Fruit fly (Drosophila melanogaster) whole organism, embryonic: ENCODE measurements around the gene CG9775.

Experiments
- Atf-2 ChIP-seq: fragments of 200-800 bp; sonication (Bioruptor generic); optimal IDR thresholded peaks from 2 replicates; lab custom pipeline; 2016; ENCODE audit warnings: missing biosample characterization, missing genetic modification characterization
- B-H1 ChIP-seq: fragments of 200-800 bp; sonication (Bioruptor generic); IDR thresholded peaks from 3 replicates; pipeline ENCODE4 v1.3.6; 2022; ENCODE audit warnings: missing biosample characterization, missing genetic modification characterization
- CG11085 ChIP-seq: fragments of 200-800 bp; sonication (Bioruptor generic); IDR thresholded peaks from 2 replicates; pipeline ENCODE4 v1.3.6; 2022; ENCODE audit warnings: missing biosample characterization, missing genetic modification characterization
- CG12659 ChIP-seq: fragments of 200-800 bp; sonication (Bioruptor generic); optimal IDR thresholded peaks from 3 replicates; lab custom pipeline; 2017; ENCODE audit warnings: mild to moderate bottlenecking, missing biosample characterization, missing genetic modification reagents, missing genetic modification characterization
- CG13123 ChIP-seq: fragments of 200-800 bp; sonication (Bioruptor generic); optimal IDR thresholded peaks from 2 replicates; lab custom pipeline; 2016; ENCODE audit warnings: missing biosample characterization, missing genetic modification characterization
- CG14441 ChIP-seq: fragments of 200-800 bp; sonication (Bioruptor generic); IDR thresholded peaks from 2 replicates; pipeline ENCODE4 v1.3.6; 2022; ENCODE audit warnings: missing biosample characterization, missing genetic modification characterization
- CG15011 ChIP-seq: fragments of 200-800 bp; sonication (Bioruptor generic); optimal IDR thresholded peaks from 3 replicates; lab custom pipeline; 2018; ENCODE audit warnings: missing biosample characterization, mild to moderate bottlenecking, missing genetic modification characterization
- CG16779 ChIP-seq: fragments of 200-800 bp; sonication (Bioruptor generic); IDR thresholded peaks from 2 replicates; pipeline ENCODE4 v1.3.6; 2022; ENCODE audit warnings: missing biosample characterization, missing genetic modification characterization
- CG17802 ChIP-seq: fragments of 200-800 bp; sonication (Bioruptor generic); optimal IDR thresholded peaks from 2 replicates; lab custom pipeline; 2018; ENCODE audit warnings: missing biosample characterization, mild to moderate bottlenecking, missing genetic modification characterization, moderate library complexity
- CG30020 ChIP-seq: fragments of 200-800 bp; optimal IDR thresholded peaks from 2 replicates; lab custom pipeline; 2019; ENCODE audit warnings: missing biosample characterization, mild to moderate bottlenecking, missing genetic modification characterization, moderate library complexity
- CG30403 ChIP-seq: fragments of 200-800 bp; sonication (Bioruptor generic); optimal IDR thresholded peaks from 3 replicates; lab custom pipeline; 2016; ENCODE audit warnings: missing biosample characterization, missing genetic modification characterization
- CG31365 ChIP-seq: fragments of 200-800 bp; sonication (Bioruptor generic); optimal IDR thresholded peaks from 2 replicates; lab custom pipeline; 2018; ENCODE audit warnings: missing biosample characterization, mild to moderate bottlenecking, missing genetic modification characterization
- CG4404 ChIP-seq: fragments of 200-800 bp; sonication (Bioruptor generic); IDR thresholded peaks from 2 replicates; pipeline ENCODE4 v1.3.6; 2022; ENCODE audit warnings: missing biosample characterization, missing genetic modification characterization
- CG7271 ChIP-seq: fragments of 200-800 bp; sonication (Bioruptor generic); optimal IDR thresholded peaks from 2 replicates; lab custom pipeline; 2018; ENCODE audit warnings: missing biosample characterization, mild to moderate bottlenecking, missing genetic modification characterization, moderate library complexity
- CG7963 ChIP-seq: fragments of 200-800 bp; sonication (Bioruptor generic); IDR thresholded peaks from 3 replicates; pipeline ENCODE4 v1.3.6; 2022; ENCODE audit warnings: missing biosample characterization, missing genetic modification characterization; ENCODE audit not compliant: partially characterized antibody
- CG8089 ChIP-seq: fragments of 200-800 bp; sonication (Bioruptor generic); optimal IDR thresholded peaks from 3 replicates; lab custom pipeline; 2016; ENCODE audit warnings: missing biosample characterization, missing genetic modification characterization
- Dbx ChIP-seq: fragments of 200-800 bp; sonication (Bioruptor generic); IDR thresholded peaks from 3 replicates; pipeline ENCODE4 v1.3.6; 2022; ENCODE audit warnings: missing biosample characterization, missing genetic modification characterization
- Dip3 ChIP-seq: fragments of 200-800 bp; sonication (Bioruptor generic); optimal IDR thresholded peaks from 3 replicates; lab custom pipeline; 2016; ENCODE audit warnings: missing biosample characterization, missing genetic modification characterization
- E2f2 ChIP-seq: fragments of 200-800 bp; sonication (Bioruptor generic); IDR thresholded peaks from 2 replicates; pipeline ENCODE4 v1.3.6; 2022; ENCODE audit warnings: missing biosample characterization, missing genetic modification characterization
- Ets65A ChIP-seq: fragments of 200-800 bp; sonication (Bioruptor generic); peaks from one replicate; lab custom pipeline; 2016; ENCODE audit warnings: missing biosample characterization, missing genetic modification characterization
- Fer2 ChIP-seq: fragments of 200-800 bp; sonication (Bioruptor generic); optimal IDR thresholded peaks from 2 replicates; lab custom pipeline; 2018; ENCODE audit warnings: missing biosample characterization, mild to moderate bottlenecking, missing genetic modification characterization, moderate library complexity
- Gug ChIP-seq: fragments of 200-800 bp; sonication (Bioruptor generic); IDR thresholded peaks from 4 replicates; pipeline ENCODE4 v1.3.6; 2022; ENCODE audit warnings: missing biosample characterization, missing genetic modification characterization
- HLHmδ ChIP-seq: fragments of 200-800 bp; sonication (Bioruptor generic); optimal IDR thresholded peaks from 2 replicates; lab custom pipeline; 2018; ENCODE audit warnings: missing biosample characterization, mild to moderate bottlenecking, missing genetic modification characterization, moderate library complexity
- Hand ChIP-seq: fragments of 200-800 bp; sonication (Bioruptor generic); optimal IDR thresholded peaks from 2 replicates; lab custom pipeline; 2017; ENCODE audit warnings: mild to moderate bottlenecking, missing biosample characterization, missing genetic modification reagents, missing genetic modification characterization
- Hmr ChIP-seq: fragments of 200-800 bp; sonication (Bioruptor generic); optimal IDR thresholded peaks from 3 replicates; lab custom pipeline; 2017; ENCODE audit warnings: mild to moderate bottlenecking, missing biosample characterization, missing genetic modification reagents, missing genetic modification characterization
- Mad ChIP-seq: fragments of 200-800 bp; sonication (Bioruptor generic); optimal IDR thresholded peaks from 2 replicates; lab custom pipeline; 2016; ENCODE audit warnings: missing biosample characterization, missing genetic modification characterization
- Nf-YC ChIP-seq: fragments of 200-800 bp; optimal IDR thresholded peaks from 3 replicates; lab custom pipeline; 2019; ENCODE audit warnings: missing biosample characterization, mild to moderate bottlenecking, missing genetic modification characterization, moderate library complexity
- PHDP ChIP-seq: fragments of 200-800 bp; sonication (Bioruptor generic); optimal IDR thresholded peaks from 3 replicates; lab custom pipeline; 2018; ENCODE audit warnings: missing biosample characterization, mild to moderate bottlenecking, missing genetic modification characterization, moderate library complexity
- Scr ChIP-seq: fragments of 200-800 bp; sonication (Bioruptor generic); IDR thresholded peaks from 2 replicates; pipeline ENCODE4 v1.3.6; 2022; ENCODE audit warnings: missing biosample characterization, missing genetic modification characterization; ENCODE audit not compliant: partially characterized antibody
- Sin3A ChIP-seq: fragments of >200 bp; optimal IDR thresholded peaks from 2 replicates; lab custom pipeline; 2018
- Six4 ChIP-seq: fragments of 200-800 bp; sonication (Bioruptor generic); optimal IDR thresholded peaks from 2 replicates; lab custom pipeline; 2016; ENCODE audit warnings: missing biosample characterization, missing genetic modification characterization
- ase ChIP-seq: fragments of 200-800 bp; sonication (Bioruptor generic); IDR thresholded peaks from 3 replicates; pipeline ENCODE4 v1.3.6; 2022; ENCODE audit warnings: missing biosample characterization, missing genetic modification characterization
- caup ChIP-seq: fragments of 200-800 bp; sonication (Bioruptor generic); optimal IDR thresholded peaks from 3 replicates; lab custom pipeline; 2017; ENCODE audit warnings: missing biosample characterization, mild to moderate bottlenecking, missing genetic modification characterization, moderate library complexity; ENCODE audit not compliant: severe bottlenecking
- dmrt11E ChIP-seq: fragments of 200-800 bp; sonication (Bioruptor generic); optimal IDR thresholded peaks from 3 replicates; lab custom pipeline; 2018; ENCODE audit warnings: missing biosample characterization, mild to moderate bottlenecking, missing genetic modification characterization, moderate library complexity
- eve ChIP-seq, 2 experiments: fragments of >200 bp; optimal IDR thresholded peaks; 2 replicates each; lab custom pipeline; 2017; ENCODE audit warnings: missing biosample characterization in 2 of 2, missing genetic modification characterization in 2 of 2
- ewg ChIP-seq: fragments of 200-800 bp; sonication (Bioruptor generic); optimal IDR thresholded peaks from 3 replicates; lab custom pipeline; 2017; ENCODE audit warnings: mild to moderate bottlenecking, missing biosample characterization, missing genetic modification reagents, missing genetic modification characterization
- exex ChIP-seq: fragments of 200-800 bp; sonication (Bioruptor generic); optimal IDR thresholded peaks from 4 replicates; lab custom pipeline; 2018; ENCODE audit warnings: missing biosample characterization, mild to moderate bottlenecking, missing genetic modification characterization, moderate library complexity
- fd64A ChIP-seq: fragments of 200-800 bp; sonication (Bioruptor generic); optimal IDR thresholded peaks from 3 replicates; lab custom pipeline; 2018; ENCODE audit warnings: missing biosample characterization, mild to moderate bottlenecking, missing genetic modification characterization
- grau ChIP-seq: fragments of 200-800 bp; optimal IDR thresholded peaks from 3 replicates; lab custom pipeline; 2019; ENCODE audit warnings: missing biosample characterization, mild to moderate bottlenecking, missing genetic modification characterization, moderate library complexity
- gro ChIP-seq: fragments of 200-800 bp; sonication (Bioruptor generic); optimal IDR thresholded peaks from 2 replicates; lab custom pipeline; 2016; ENCODE audit warnings: missing biosample characterization, missing genetic modification characterization
- gsb-n ChIP-seq: fragments of 200-800 bp; sonication (Bioruptor generic); optimal IDR thresholded peaks from 3 replicates; lab custom pipeline; 2018; ENCODE audit warnings: missing biosample characterization, mild to moderate bottlenecking, missing genetic modification characterization
- insv ChIP-seq, 2 experiments: fragments of 200-800 bp; sonication (Bioruptor generic); optimal IDR thresholded peaks; 3 replicates each; lab custom pipeline; 2016 to 2018; ENCODE audit warnings: missing biosample characterization in 2 of 2, missing genetic modification characterization in 2 of 2
- onecut ChIP-seq: fragments of 200-800 bp; sonication (Bioruptor generic); IDR thresholded peaks from 2 replicates; pipeline ENCODE4 v1.3.6; 2022; ENCODE audit warnings: missing biosample characterization, missing genetic modification characterization
- peb ChIP-seq: fragments of 200-800 bp; sonication (Bioruptor generic); IDR thresholded peaks from 2 replicates; pipeline ENCODE4 v1.3.6; 2022; ENCODE audit warnings: missing biosample characterization, missing genetic modification characterization
- sna ChIP-seq: fragments of 200-800 bp; sonication (Bioruptor generic); IDR thresholded peaks from 2 replicates; pipeline ENCODE4 v1.3.6; 2022; ENCODE audit warnings: missing biosample characterization, missing genetic modification characterization; ENCODE audit not compliant: partially characterized antibody
- twi ChIP-seq: fragments of 200-800 bp; optimal IDR thresholded peaks from 2 replicates; lab custom pipeline; 2019; ENCODE audit warnings: missing biosample characterization, mild to moderate bottlenecking, missing genetic modification characterization, moderate library complexity
- tx ChIP-seq: fragments of 200-800 bp; sonication (Bioruptor generic); optimal IDR thresholded peaks from 2 replicates; lab custom pipeline; 2016; ENCODE audit warnings: missing biosample characterization, missing genetic modification characterization
- usp ChIP-seq: fragments of >200 bp; optimal IDR thresholded peaks from 2 replicates; lab custom pipeline; 2017; ENCODE audit warnings: missing biosample characterization, missing genetic modification characterization
- wor ChIP-seq: fragments of 200-800 bp; sonication (Bioruptor generic); IDR thresholded peaks from 2 replicates; pipeline ENCODE4 v1.3.6; 2022; ENCODE audit warnings: missing biosample characterization, missing genetic modification characterization
- yki ChIP-seq: fragments of >200 bp; optimal IDR thresholded peaks from 3 replicates; lab custom pipeline; 2018
- zen2 ChIP-seq: fragments of 200-800 bp; sonication (Bioruptor generic); IDR thresholded peaks from 3 replicates; pipeline ENCODE4 v1.3.6; 2022; ENCODE audit warnings: missing biosample characterization, missing genetic modification characterization; ENCODE audit not compliant: partially characterized antibody

CG9775 gene

dm6 chr3R:4641616-4642102 is at the start of gene CG9775, which contains the start of the genes MED31 and slx1 (continued):
- TF ChIP-seq CG17802 (tag; lab: Kevin White, UChicago) = peak; percentile 89
- no peak for TF ChIP-seq yki (lab: Kevin White, UChicago)
- no peak for TF ChIP-seq Atf-2
- TF ChIP-seq B-H1 (GFP tag; lab: Robert Waterston, UW) = peak; percentile 48; the same call in 1 of the 3 replicates
- TF ChIP-seq Nf-YC (tag; lab: Kevin White, UChicago) = peak; percentile 74
- peak; percentile 47 for TF ChIP-seq Six4
- TF ChIP-seq CG30020 = peak; percentile 96
- TF ChIP-seq sna (GFP tag; lab: Robert Waterston, UW) = no peak
- TF ChIP-seq CG31365 = no peak
- no peak for TF ChIP-seq CG15011
- TF ChIP-seq CG16779 (GFP tag; lab: Robert Waterston, UW) = no peak
- TF ChIP-seq CG4404 = peak; percentile 57
- 0 out of 2 replicates have a peak, but pooled peaks have one; percentile 28 for TF ChIP-seq Scr
- no peak for TF ChIP-seq CG8089 (GFP tag; lab: Kevin White, UChicago)
- TF ChIP-seq twi (tag; lab: Kevin White, UChicago) = peak; percentile 37
- TF ChIP-seq ewg (GFP tag; lab: Kevin White, UChicago) = peak; percentile 53
- peak; percentile 78 for TF ChIP-seq gsb-n (tag; lab: Kevin White, UChicago)
- peak; percentile 70 for TF ChIP-seq Dbx
- TF ChIP-seq peb (GFP tag; lab: Robert Waterston, UW) = no peak; the same call in 1 of the 2 replicates
- peak; percentile 27 for TF ChIP-seq exex (tag; lab: Kevin White, UChicago)
- TF ChIP-seq wor (GFP tag; lab: Robert Waterston, UW) = peak; percentile 76
- TF ChIP-seq gro = no peak
- peak; percentile 39 for TF ChIP-seq CG13123
- TF ChIP-seq E2f2 (GFP tag; lab: Robert Waterston, UW) = peak; percentile 53
- TF ChIP-seq eve (GFP tag; optimal IDR thresholded peaks at IDR 0.05; lab: Kevin White, UChicago) = no peak
- TF ChIP-seq Mad = no peak
- no peak for TF ChIP-seq Sin3A
- TF ChIP-seq dmrt11E (tag; lab: Kevin White, UChicago) = peak; percentile 76
- peak; percentile 81 for TF ChIP-seq PHDP (tag; lab: Kevin White, UChicago)
- no peak for TF ChIP-seq fd64A (GFP tag; lab: Kevin White, UChicago)
- TF ChIP-seq caup (GFP tag; lab: Kevin White, UChicago) = peak; percentile 68
- peak; percentile 60; the same call in 1 of the 2 replicates for TF ChIP-seq CG11085 (GFP tag; lab: Robert Waterston, UW)
- no peak for TF ChIP-seq CG7963 (GFP tag; lab: Robert Waterston, UW)
- no peak for TF ChIP-seq zen2 (GFP tag; lab: Robert Waterston, UW)
- peak; percentile 4; the same call in 1 of the 2 replicates for TF ChIP-seq onecut (GFP tag; lab: Robert Waterston, UW)
- no peak for TF ChIP-seq HLHmδ (GFP tag; lab: Kevin White, UChicago)
- TF ChIP-seq CG30403 (GFP tag; lab: Kevin White, UChicago) = peak; percentile 84
- peak; percentile 88 for TF ChIP-seq CG12659 (GFP tag; lab: Kevin White, UChicago)
- TF ChIP-seq insv (GFP tag; optimal IDR thresholded peaks at IDR 0.05; lab: Kevin White, UChicago) = peak in 1 of 2 experiments; percentile 14
- TF ChIP-seq Ets65A = peak; percentile 56
- peak; percentile 8 for TF ChIP-seq tx (GFP tag; lab: Kevin White, UChicago)
- peak; percentile 63 for TF ChIP-seq Fer2 (tag; lab: Kevin White, UChicago)
- TF ChIP-seq ase (GFP tag; lab: Robert Waterston, UW) = peak; percentile 67; the same call in 2 of the 3 replicates
- peak; percentile 80 for TF ChIP-seq CG14441 (GFP tag; lab: Robert Waterston, UW)
- TF ChIP-seq Hand = no peak
- TF ChIP-seq usp (GFP tag; lab: Kevin White, UChicago) = no peak
- TF ChIP-seq grau (tag; lab: Kevin White, UChicago) = peak; percentile 80
- TF ChIP-seq CG7271 = peak; percentile 17
- peak; percentile 29 for TF ChIP-seq Dip3
- TF ChIP-seq Gug (GFP tag; lab: Robert Waterston, UW) = peak; percentile 51; the same call in 3 of the 4 replicates
- TF ChIP-seq Hmr = peak; percentile 81
